Worm (Caenorhabditis elegans): ENCODE measurements around the gene Y41D4B.14.

DNA sequence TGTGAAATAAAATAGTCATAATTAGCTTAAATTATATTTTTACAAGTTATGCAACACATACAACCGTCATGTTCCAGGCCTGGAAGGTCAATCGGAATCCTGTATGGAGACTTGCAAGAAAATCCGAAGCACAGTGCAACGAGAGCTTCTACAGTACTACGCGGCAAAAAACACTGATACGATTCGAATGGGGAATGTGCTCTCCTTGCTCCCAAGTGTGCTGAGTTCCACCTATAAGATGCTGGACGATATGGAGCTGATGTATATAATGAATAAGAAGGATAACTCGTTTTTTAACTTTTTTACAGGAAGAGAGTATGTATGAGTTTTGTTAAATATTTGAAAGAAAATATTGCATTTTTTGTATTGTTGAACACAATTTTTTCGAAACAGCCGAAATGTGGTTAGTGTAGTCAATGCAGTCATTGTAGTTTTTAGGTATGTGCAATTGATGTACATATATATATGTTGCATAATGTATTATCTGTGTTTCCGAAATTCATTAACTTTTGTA lies 49.6 kb downstream of the Y41D4B.14 start, which contains the start of gene nhr-146:
- TF ChIP-seq unc-39 (tag; optimal IDR thresholded peaks at IDR 0.05): no peak
- TF ChIP-seq nhr-10 (tag; optimal IDR thresholded peaks at IDR 0.05): no peak
- no peak for TF ChIP-seq F49E8.2 (tag; optimal IDR thresholded peaks at IDR 0.05; ENCODE audit: borderline replicate concordance)
- TF ChIP-seq daf-8 (GFP tag; IDR thresholded peaks at IDR 0.05): no peak
- TF ChIP-seq egl-27 (tag; optimal IDR thresholded peaks at IDR 0.05): no peak
- TF ChIP-seq nhr-237 (tag; optimal IDR thresholded peaks at IDR 0.05): no peak
- no peak for TF ChIP-seq lin-13 (GFP tag; optimal IDR thresholded peaks at IDR 0.05)
- TF ChIP-seq fos-1 (tag; optimal IDR thresholded peaks at IDR 0.05): no peak
- no peak for TF ChIP-seq ZK546.5 (tag; optimal IDR thresholded peaks at IDR 0.05)
- no peak for TF ChIP-seq tag-97 (GFP tag; IDR thresholded peaks at IDR 0.05)

Measured in whole organism, L4 larva.